Fruit fly (Drosophila melanogaster) whole organism, embryonic: ENCODE results near the gene Obp19b.
A peak's percentile ranks its signal among the peaks of the same experiment; 100 is the strongest.

Experiments
- Blimp-1 ChIP-seq: fragments of 200-800 bp; sonication (Bioruptor generic); optimal IDR thresholded peaks from 3 replicates; lab custom pipeline; 2018; ENCODE audit warnings: missing biosample characterization, missing genetic modification characterization, mild to moderate bottlenecking, moderate library complexity, missing genetic modification reagents
- BtbVII ChIP-seq: fragments of 200-800 bp; sonication (Bioruptor generic); optimal IDR thresholded peaks from 3 replicates; lab custom pipeline; 2017; ENCODE audit warnings: missing biosample characterization, mild to moderate bottlenecking, missing genetic modification characterization
- CG10147 ChIP-seq: fragments of 200-800 bp; sonication (Bioruptor generic); optimal IDR thresholded peaks from 2 replicates; lab custom pipeline; 2019; ENCODE audit warnings: missing biosample characterization, mild to moderate bottlenecking, missing genetic modification characterization, moderate library complexity
- CG10274 ChIP-seq: fragments of 200-800 bp; sonication (Bioruptor generic); optimal IDR thresholded peaks from 3 replicates; lab custom pipeline; 2017; ENCODE audit warnings: missing biosample characterization, mild to moderate bottlenecking, missing genetic modification characterization
- CG10431 ChIP-seq: fragments of 200-800 bp; sonication (Bioruptor generic); optimal IDR thresholded peaks from 3 replicates; lab custom pipeline; 2018; ENCODE audit warnings: missing biosample characterization, mild to moderate bottlenecking, missing genetic modification characterization
- CG11247 ChIP-seq: fragments of 200-800 bp; sonication (Bioruptor generic); IDR thresholded peaks from 2 replicates; pipeline ENCODE4 v1.3.6; 2022; ENCODE audit warnings: missing biosample characterization, missing genetic modification characterization
- CG12659 ChIP-seq: fragments of 200-800 bp; sonication (Bioruptor generic); optimal IDR thresholded peaks from 3 replicates; lab custom pipeline; 2017; ENCODE audit warnings: mild to moderate bottlenecking, missing biosample characterization, missing genetic modification reagents, missing genetic modification characterization
- CG13894 ChIP-seq: fragments of 200-800 bp; sonication (Bioruptor generic); optimal IDR thresholded peaks from 3 replicates; lab custom pipeline; 2018; ENCODE audit warnings: missing biosample characterization, mild to moderate bottlenecking, missing genetic modification characterization, moderate library complexity
- CG14860 ChIP-seq: fragments of 200-800 bp; sonication (Bioruptor generic); IDR thresholded peaks from 3 replicates; pipeline ENCODE4 v1.3.6; 2022; ENCODE audit warnings: missing biosample characterization, missing genetic modification characterization; ENCODE audit not compliant: partially characterized antibody
- CG15601 ChIP-seq: fragments of 200-800 bp; sonication (Bioruptor generic); optimal IDR thresholded peaks from 3 replicates; lab custom pipeline; 2019; ENCODE audit warnings: missing biosample characterization, mild to moderate bottlenecking, missing genetic modification characterization, moderate library complexity
- CG1792 ChIP-seq: fragments of 200-800 bp; sonication (Bioruptor generic); optimal IDR thresholded peaks from 2 replicates; lab custom pipeline; 2016; ENCODE audit warnings: missing biosample characterization, missing genetic modification characterization
- CG2712 ChIP-seq: fragments of 200-800 bp; optimal IDR thresholded peaks from 3 replicates; lab custom pipeline; 2019; ENCODE audit warnings: missing biosample characterization, mild to moderate bottlenecking, missing genetic modification characterization, moderate library complexity
- CG30431 ChIP-seq: fragments of 200-800 bp; sonication (Bioruptor generic); optimal IDR thresholded peaks from 2 replicates; lab custom pipeline; 2017; ENCODE audit warnings: missing biosample characterization, missing genetic modification characterization
- CG34422 ChIP-seq: fragments of 200-800 bp; sonication (Bioruptor generic); IDR thresholded peaks from 3 replicates; pipeline ENCODE4 v1.3.6; 2022; ENCODE audit warnings: missing biosample characterization, missing genetic modification characterization
- CG4282 ChIP-seq: fragments of 200-800 bp; sonication (Bioruptor generic); optimal IDR thresholded peaks from 2 replicates; lab custom pipeline; 2016; ENCODE audit warnings: missing biosample characterization, missing genetic modification characterization
- CG4820 ChIP-seq: fragments of 200-800 bp; sonication (Bioruptor generic); optimal IDR thresholded peaks from 3 replicates; lab custom pipeline; 2016; ENCODE audit warnings: missing biosample characterization, missing genetic modification characterization
- CG6254 ChIP-seq: fragments of 200-800 bp; sonication (Bioruptor generic); optimal IDR thresholded peaks from 3 replicates; lab custom pipeline; 2017; ENCODE audit warnings: mild to moderate bottlenecking, missing biosample characterization, missing genetic modification reagents, missing genetic modification characterization
- CG7271 ChIP-seq: fragments of 200-800 bp; sonication (Bioruptor generic); optimal IDR thresholded peaks from 2 replicates; lab custom pipeline; 2018; ENCODE audit warnings: missing biosample characterization, mild to moderate bottlenecking, missing genetic modification characterization, moderate library complexity
- CG7372 ChIP-seq: fragments of 200-800 bp; sonication (Bioruptor generic); IDR thresholded peaks from 2 replicates; pipeline ENCODE4 v1.3.6; 2022; ENCODE audit warnings: missing biosample characterization, missing genetic modification characterization
- CG8281 ChIP-seq: fragments of 200-800 bp; sonication (Bioruptor generic); optimal IDR thresholded peaks from 2 replicates; lab custom pipeline; 2018; ENCODE audit warnings: missing biosample characterization, mild to moderate bottlenecking, missing genetic modification characterization, moderate library complexity
- CG8924 ChIP-seq: fragments of 200-800 bp; optimal IDR thresholded peaks from 3 replicates; lab custom pipeline; 2019; ENCODE audit warnings: missing biosample characterization, mild to moderate bottlenecking, missing genetic modification characterization, moderate library complexity
- CG9727 ChIP-seq: fragments of 200-800 bp; sonication (Bioruptor generic); optimal IDR thresholded peaks from 3 replicates; lab custom pipeline; 2017; ENCODE audit warnings: missing biosample characterization, mild to moderate bottlenecking, missing genetic modification characterization
- CHES-1-like ChIP-seq: fragments of 200-800 bp; sonication (Bioruptor generic); optimal IDR thresholded peaks from 2 replicates; lab custom pipeline; 2016; ENCODE audit warnings: missing biosample characterization, missing genetic modification characterization
- CkIIα-i1 ChIP-seq: fragments of 200-800 bp; sonication (Bioruptor generic); IDR thresholded peaks from 2 replicates; pipeline ENCODE4 v1.3.6; 2022; ENCODE audit warnings: missing biosample characterization, missing genetic modification characterization
- Dip2 ChIP-seq: fragments of 200-800 bp; sonication (Bioruptor generic); IDR thresholded peaks from 2 replicates; pipeline ENCODE4 v1.3.6; 2022; ENCODE audit warnings: missing biosample characterization, missing genetic modification characterization
- Doc2 ChIP-seq: fragments of 200-800 bp; sonication (Bioruptor generic); IDR thresholded peaks from 2 replicates; pipeline ENCODE4 v1.3.6; 2022; ENCODE audit warnings: missing biosample characterization, missing genetic modification characterization
- E2f2 ChIP-seq: fragments of 200-800 bp; sonication (Bioruptor generic); IDR thresholded peaks from 2 replicates; pipeline ENCODE4 v1.3.6; 2022; ENCODE audit warnings: missing biosample characterization, missing genetic modification characterization
- ERR ChIP-seq: fragments of 200-800 bp; sonication (Bioruptor generic); optimal IDR thresholded peaks from 2 replicates; lab custom pipeline; 2016; ENCODE audit warnings: missing biosample characterization, missing genetic modification characterization
- Hsf ChIP-seq: fragments of 200-800 bp; sonication (Bioruptor generic); optimal IDR thresholded peaks from 3 replicates; lab custom pipeline; 2016; ENCODE audit warnings: missing biosample characterization, missing genetic modification characterization
- Neu2 ChIP-seq: fragments of 200-800 bp; sonication (Bioruptor generic); optimal IDR thresholded peaks from 3 replicates; lab custom pipeline; 2016; ENCODE audit warnings: missing biosample characterization, missing genetic modification characterization, borderline replicate concordance
- Ravus ChIP-seq: fragments of 200-800 bp; sonication (Bioruptor generic); IDR thresholded peaks from 2 replicates; pipeline ENCODE4 v1.3.6; 2022; ENCODE audit warnings: missing biosample characterization, missing genetic modification characterization
- Taf1 ChIP-seq: fragments of 200-800 bp; sonication (Bioruptor generic); IDR thresholded peaks from 2 replicates; pipeline ENCODE4 v1.3.6; 2022; ENCODE audit warnings: missing biosample characterization, missing genetic modification characterization
- Xrp1 ChIP-seq: fragments of 200-800 bp; sonication (Bioruptor generic); IDR thresholded peaks from 2 replicates; pipeline ENCODE4 v1.3.6; 2022; ENCODE audit warnings: missing biosample characterization, missing genetic modification characterization
- cato ChIP-seq: fragments of 200-800 bp; sonication (Bioruptor generic); optimal IDR thresholded peaks from 2 replicates; lab custom pipeline; 2016; ENCODE audit warnings: missing biosample characterization, missing genetic modification characterization, borderline replicate concordance
- chinmo ChIP-seq: fragments of 200-800 bp; sonication (Bioruptor generic); IDR thresholded peaks from 4 replicates; pipeline ENCODE4 v1.3.6; 2022; ENCODE audit warnings: missing biosample characterization, missing genetic modification characterization; ENCODE audit not compliant: partially characterized antibody
- fd96Cb ChIP-seq: fragments of 200-800 bp; sonication (Bioruptor generic); optimal IDR thresholded peaks from 2 replicates; lab custom pipeline; 2018; ENCODE audit warnings: missing biosample characterization, mild to moderate bottlenecking, missing genetic modification characterization, moderate library complexity
- fru ChIP-seq: fragments of >200 bp; optimal IDR thresholded peaks from 2 replicates; lab custom pipeline; 2017
- gfzf ChIP-seq: fragments of 200-800 bp; sonication (Bioruptor generic); optimal IDR thresholded peaks from 2 replicates; lab custom pipeline; 2016; ENCODE audit warnings: missing biosample characterization, mild to moderate bottlenecking, missing genetic modification characterization, moderate library complexity
- gt ChIP-seq: fragments of 200-800 bp; sonication (Bioruptor generic); IDR thresholded peaks from 2 replicates; pipeline ENCODE4 v1.3.6; 2022; ENCODE audit warnings: missing biosample characterization, missing genetic modification characterization
- kay ChIP-seq: fragments of 200-800 bp; sonication (Bioruptor generic); optimal IDR thresholded peaks from 2 replicates; lab custom pipeline; 2016; ENCODE audit warnings: missing biosample characterization, missing genetic modification characterization
- lab ChIP-seq: fragments of 200-800 bp; sonication (Bioruptor generic); optimal IDR thresholded peaks from 3 replicates; lab custom pipeline; 2017; ENCODE audit warnings: missing biosample characterization, missing genetic modification characterization, mild to moderate bottlenecking, moderate library complexity, missing genetic modification reagents
- p53 ChIP-seq: fragments of 200-800 bp; sonication (Bioruptor generic); optimal IDR thresholded peaks from 2 replicates; lab custom pipeline; 2016; ENCODE audit warnings: missing biosample characterization, missing genetic modification characterization
- phol ChIP-seq: fragments of 200-800 bp; sonication (Bioruptor generic); optimal IDR thresholded peaks from 3 replicates; lab custom pipeline; 2018; ENCODE audit warnings: missing biosample characterization, mild to moderate bottlenecking, missing genetic modification characterization, moderate library complexity
- pum ChIP-seq: fragments of 200-800 bp; sonication (Bioruptor generic); optimal IDR thresholded peaks from 2 replicates; lab custom pipeline; 2016; ENCODE audit warnings: missing biosample characterization, missing genetic modification characterization
- sc ChIP-seq, 3 experiments: fragments of >200 bp in 2 of 3; fragments of 200-800 bp in 1 of 3; sonication (Bioruptor generic) in 1 of 3; optimal IDR thresholded peaks; 2 replicates in 2 of 3; 3 replicates in 1 of 3; lab custom pipeline; 2017; ENCODE audit warnings: mild to moderate bottlenecking in 1 of 3, missing biosample characterization in 1 of 3, missing genetic modification characterization in 1 of 3, missing genetic modification reagents in 1 of 3
- slbo ChIP-seq: fragments of 200-800 bp; sonication (Bioruptor generic); IDR thresholded peaks from 2 replicates; pipeline ENCODE4 v1.3.6; 2022; ENCODE audit warnings: missing biosample characterization, missing genetic modification characterization
- slou ChIP-seq: fragments of 200-800 bp; sonication (Bioruptor generic); optimal IDR thresholded peaks from 3 replicates; lab custom pipeline; 2016; ENCODE audit warnings: missing biosample characterization, missing genetic modification characterization
- so ChIP-seq: fragments of 200-800 bp; sonication (Bioruptor generic); IDR thresholded peaks from 3 replicates; pipeline ENCODE4 v1.3.6; 2022; ENCODE audit warnings: missing biosample characterization, missing genetic modification characterization
- tap ChIP-seq: fragments of 200-800 bp; optimal IDR thresholded peaks from 3 replicates; lab custom pipeline; 2019; ENCODE audit warnings: missing biosample characterization, mild to moderate bottlenecking, missing genetic modification characterization, moderate library complexity

The Obp19b gene

DNA sequence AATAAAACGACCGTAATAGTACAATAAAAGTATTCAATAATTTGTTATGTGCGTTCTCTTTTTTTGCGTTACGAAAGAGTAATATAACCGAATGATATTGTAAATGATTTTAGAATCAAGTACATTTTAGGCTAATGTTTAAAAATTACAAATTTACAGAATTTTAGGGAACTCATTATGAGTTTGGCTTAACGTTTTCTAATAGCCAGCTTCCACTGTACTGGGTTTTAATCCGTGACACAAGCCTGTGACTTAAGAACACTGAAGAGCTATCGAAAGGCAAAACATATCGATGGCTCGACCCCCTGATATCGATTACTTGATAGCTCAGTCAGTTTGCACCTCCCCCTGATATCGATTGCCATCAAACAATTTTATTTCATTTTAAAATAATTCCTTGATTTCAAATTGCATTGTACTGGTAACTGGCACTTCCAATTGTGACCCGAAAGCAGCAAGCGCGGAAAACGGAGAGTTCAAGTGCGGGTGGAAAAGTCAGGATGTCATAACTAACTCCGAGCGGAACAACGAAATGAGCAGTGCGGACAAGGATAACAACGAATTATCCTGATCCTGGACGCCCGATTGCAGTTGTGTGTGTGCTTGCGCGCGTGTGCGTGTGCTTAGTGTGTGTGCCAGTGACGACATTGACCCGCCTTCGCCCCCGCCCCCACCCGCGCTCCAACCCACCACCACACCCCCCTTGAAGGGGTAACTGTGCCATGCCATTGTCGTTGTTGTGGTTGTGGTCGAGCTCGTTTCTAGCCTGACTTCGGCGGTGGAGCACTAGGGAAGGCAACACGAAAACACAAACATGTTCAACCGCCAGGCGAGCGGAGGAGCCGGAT lies 22.2 kb upstream of the Obp19b start, which contains the start of gene HERC2 (continued):
- no peak for TF ChIP-seq CG34422
- peak; percentile 0 for TF ChIP-seq CG30431 (GFP tag; lab: Kevin White, UChicago)
- no peak for TF ChIP-seq CG10431 (GFP tag; lab: Kevin White, UChicago)
- no peak for TF ChIP-seq fru (lab: Kevin White, UChicago)
- peak; percentile 43 for TF ChIP-seq phol (tag; lab: Kevin White, UChicago)
- peak; percentile 53 for TF ChIP-seq Hsf (GFP tag; lab: Kevin White, UChicago)
- 0 out of 2 replicates have a peak, but pooled peaks have one; percentile 25 for TF ChIP-seq Taf1 (GFP tag; lab: Robert Waterston, UW)
- TF ChIP-seq CG9727: peak; percentile 31
- peak; percentile 16 for TF ChIP-seq fd96Cb (tag; lab: Kevin White, UChicago)
- TF ChIP-seq CG2712: peak; percentile 35
- no peak for TF ChIP-seq CkIIα-i1 (GFP tag; lab: Robert Waterston, UW)
- no peak for TF ChIP-seq Blimp-1 (GFP tag; lab: Kevin White, UChicago)
- TF ChIP-seq CG4282 (GFP tag; lab: Kevin White, UChicago): no peak
- TF ChIP-seq CG10147: no peak
- TF ChIP-seq CHES-1-like: peak; percentile 31
- TF ChIP-seq CG10274 (GFP tag; lab: Kevin White, UChicago): no peak
- no peak for TF ChIP-seq BtbVII (GFP tag; lab: Kevin White, UChicago)
- no peak for TF ChIP-seq so (GFP tag; lab: Robert Waterston, UW)
- peak; percentile 46 for TF ChIP-seq E2f2
- no peak for TF ChIP-seq CG8924 (tag; lab: Kevin White, UChicago)
- peak; percentile 41 for TF ChIP-seq CG1792 (GFP tag; lab: Kevin White, UChicago)
- TF ChIP-seq CG13894 (tag; lab: Kevin White, UChicago): no peak
- no peak for TF ChIP-seq CG7271 (tag; lab: Kevin White, UChicago)
- TF ChIP-seq kay: no peak
- TF ChIP-seq CG15601 (tag; lab: Kevin White, UChicago): no peak
- peak; percentile 14 for TF ChIP-seq ERR (GFP tag; lab: Kevin White, UChicago)
- TF ChIP-seq CG14860 (GFP tag; lab: Robert Waterston, UW): peak; percentile 89
- no peak for TF ChIP-seq Neu2 (GFP tag; lab: Kevin White, UChicago)
- TF ChIP-seq gfzf (GFP tag; lab: Kevin White, UChicago): peak; percentile 33
- TF ChIP-seq Ravus (GFP tag; lab: Robert Waterston, UW): no peak
- no peak for TF ChIP-seq CG8281 (tag; lab: Kevin White, UChicago)
- peak; percentile 25 for TF ChIP-seq p53 (GFP tag; lab: Kevin White, UChicago)
- TF ChIP-seq Doc2 (GFP tag; lab: Robert Waterston, UW): no peak
- no peak for TF ChIP-seq lab (GFP tag; lab: Kevin White, UChicago)
- peak; percentile 17 for TF ChIP-seq CG4820 (GFP tag; lab: Kevin White, UChicago)
- peak; percentile 61; the same call in 1 of the 2 replicates for TF ChIP-seq Xrp1 (GFP tag; lab: Robert Waterston, UW)
- peak; percentile 23 for TF ChIP-seq CG12659 (GFP tag; lab: Kevin White, UChicago)
- TF ChIP-seq CG7372 (GFP tag; lab: Robert Waterston, UW): peak; percentile 67; the same call in 1 of the 2 replicates
- TF ChIP-seq cato: no peak
- TF ChIP-seq slbo: peak; percentile 82
- TF ChIP-seq Dip2 (GFP tag; lab: Robert Waterston, UW): no peak
- peak; percentile 49 for TF ChIP-seq pum (GFP tag; lab: Kevin White, UChicago)
- no peak for TF ChIP-seq tap (tag; lab: Kevin White, UChicago)
- TF ChIP-seq slou (GFP tag; lab: Kevin White, UChicago): no peak
- peak; percentile 57 for TF ChIP-seq CG11247 (GFP tag; lab: Robert Waterston, UW)
- no peak for TF ChIP-seq CG6254 (GFP tag; lab: Kevin White, UChicago)
- TF ChIP-seq gt (GFP tag; lab: Robert Waterston, UW): no peak
- no peak for TF ChIP-seq sc (optimal IDR thresholded peaks at IDR 0.05; lab: Kevin White, UChicago)
- TF ChIP-seq sc (GFP tag; optimal IDR thresholded peaks at IDR 0.05; lab: Kevin White, UChicago): no peak
- TF ChIP-seq chinmo (GFP tag; lab: Robert Waterston, UW): peak; percentile 89; the same call in 3 of the 4 replicates
